Fruit fly (Drosophila melanogaster) whole organism, embryonic: ENCODE measurements around the gene pnt.

Experiments
- BEAF-32 ChIP-seq: fragments of 200-800 bp; sonication (Bioruptor generic); optimal IDR thresholded peaks from 3 replicates; lab custom pipeline; 2017; ENCODE audit warnings: missing biosample characterization, missing genetic modification characterization, mild to moderate bottlenecking, moderate library complexity, missing genetic modification reagents
- Blimp-1 ChIP-seq: fragments of 200-800 bp; sonication (Bioruptor generic); optimal IDR thresholded peaks from 3 replicates; lab custom pipeline; 2018; ENCODE audit warnings: missing biosample characterization, missing genetic modification characterization, mild to moderate bottlenecking, moderate library complexity, missing genetic modification reagents
- CG10366 ChIP-seq: fragments of 200-800 bp; sonication (Bioruptor generic); IDR thresholded peaks from 2 replicates; pipeline ENCODE4 v1.3.6; 2022; ENCODE audit warnings: missing biosample characterization, missing genetic modification characterization
- CG10654 ChIP-seq: fragments of 200-800 bp; sonication (Bioruptor generic); optimal IDR thresholded peaks from 2 replicates; lab custom pipeline; 2016; ENCODE audit warnings: missing biosample characterization, missing genetic modification characterization
- CG11695 ChIP-seq: fragments of 200-800 bp; sonication (Bioruptor generic); IDR thresholded peaks from 3 replicates; pipeline ENCODE4 v1.3.6; 2022; ENCODE audit warnings: missing biosample characterization, missing genetic modification characterization
- CG11696 ChIP-seq: fragments of 200-800 bp; sonication (Bioruptor generic); IDR thresholded peaks from 2 replicates; pipeline ENCODE4 v1.3.6; 2022; ENCODE audit warnings: missing biosample characterization, missing genetic modification characterization
- CG13123 ChIP-seq: fragments of 200-800 bp; sonication (Bioruptor generic); optimal IDR thresholded peaks from 2 replicates; lab custom pipeline; 2016; ENCODE audit warnings: missing biosample characterization, missing genetic modification characterization
- CG1647 ChIP-seq: fragments of 200-800 bp; sonication (Bioruptor generic); optimal IDR thresholded peaks from 3 replicates; lab custom pipeline; 2016; ENCODE audit warnings: missing biosample characterization, missing genetic modification characterization
- CG18262 ChIP-seq: fragments of 200-800 bp; optimal IDR thresholded peaks from 3 replicates; lab custom pipeline; 2019; ENCODE audit warnings: missing biosample characterization, mild to moderate bottlenecking, missing genetic modification characterization, moderate library complexity
- CG2202 ChIP-seq: fragments of 200-800 bp; sonication (Bioruptor generic); optimal IDR thresholded peaks from 2 replicates; lab custom pipeline; 2018; ENCODE audit warnings: missing biosample characterization, mild to moderate bottlenecking, missing genetic modification characterization
- CG30020 ChIP-seq: fragments of 200-800 bp; optimal IDR thresholded peaks from 2 replicates; lab custom pipeline; 2019; ENCODE audit warnings: missing biosample characterization, mild to moderate bottlenecking, missing genetic modification characterization, moderate library complexity
- CG32532 ChIP-seq: fragments of 200-800 bp; sonication (Bioruptor generic); IDR thresholded peaks from 2 replicates; pipeline ENCODE4 v1.3.6; 2022; ENCODE audit warnings: missing biosample characterization, missing genetic modification characterization
- CG3847 ChIP-seq: fragments of 200-800 bp; sonication (Bioruptor generic); IDR thresholded peaks from 2 replicates; pipeline ENCODE4 v1.3.6; 2022; ENCODE audit warnings: missing biosample characterization, missing genetic modification characterization
- CG4854 ChIP-seq: fragments of 200-800 bp; sonication (Bioruptor generic); optimal IDR thresholded peaks from 2 replicates; lab custom pipeline; 2016; ENCODE audit warnings: missing biosample characterization, missing genetic modification characterization, inconsistent platforms
- CG7357 ChIP-seq: fragments of 200-800 bp; sonication (Bioruptor generic); IDR thresholded peaks from 3 replicates; pipeline ENCODE4 v1.3.6; 2022; ENCODE audit warnings: missing biosample characterization, missing genetic modification characterization
- CG7786 ChIP-seq: fragments of 200-800 bp; sonication (Bioruptor generic); optimal IDR thresholded peaks from 2 replicates; lab custom pipeline; 2016; ENCODE audit warnings: missing biosample characterization, missing genetic modification characterization
- CG9817 ChIP-seq: fragments of 200-800 bp; sonication (Bioruptor generic); optimal IDR thresholded peaks from 2 replicates; lab custom pipeline; 2018; ENCODE audit warnings: missing biosample characterization, mild to moderate bottlenecking, missing genetic modification characterization, moderate library complexity
- CkIIα-i1 ChIP-seq: fragments of 200-800 bp; sonication (Bioruptor generic); IDR thresholded peaks from 2 replicates; pipeline ENCODE4 v1.3.6; 2022; ENCODE audit warnings: missing biosample characterization, missing genetic modification characterization
- D ChIP-seq, 2 experiments: fragments of 200-800 bp in 1 of 2; fragments of >200 bp in 1 of 2; sonication (Bioruptor generic) in 1 of 2; optimal IDR thresholded peaks; 2 replicates in 1 of 2; 3 replicates in 1 of 2; lab custom pipeline; 2017; ENCODE audit warnings: mild to moderate bottlenecking in 1 of 2, missing biosample characterization in 1 of 2, missing genetic modification characterization in 1 of 2, missing genetic modification reagents in 1 of 2
- D19A ChIP-seq: fragments of 200-800 bp; optimal IDR thresholded peaks from 3 replicates; lab custom pipeline; 2019; ENCODE audit warnings: missing biosample characterization, mild to moderate bottlenecking, missing genetic modification characterization, moderate library complexity
- Dfd ChIP-seq, 2 experiments: fragments of >200 bp; optimal IDR thresholded peaks; 2 replicates each; lab custom pipeline; 2017; ENCODE audit warnings: missing biosample characterization in 2 of 2, missing genetic modification characterization in 2 of 2
- Drgx ChIP-seq: fragments of 200-800 bp; sonication (Bioruptor generic); IDR thresholded peaks from 2 replicates; pipeline ENCODE4 v1.3.6; 2022; ENCODE audit warnings: missing biosample characterization, missing genetic modification characterization
- Eip74EF ChIP-seq, 2 experiments: fragments of 200-800 bp in 1 of 2; fragments of >200 bp in 1 of 2; sonication (Bioruptor generic) in 1 of 2; optimal IDR thresholded peaks; 2 replicates each; lab custom pipeline; 2017 to 2019; ENCODE audit warnings: missing biosample characterization in 2 of 2, missing genetic modification characterization in 2 of 2, mild to moderate bottlenecking in 1 of 2, moderate library complexity in 1 of 2
- Fer1 ChIP-seq: fragments of 200-800 bp; sonication (Bioruptor generic); optimal IDR thresholded peaks from 2 replicates; lab custom pipeline; 2017; ENCODE audit warnings: missing biosample characterization, mild to moderate bottlenecking, missing genetic modification characterization
- GATAe ChIP-seq: fragments of 200-800 bp; sonication (Bioruptor generic); conservative IDR thresholded peaks from 2 replicates; pipeline ENCODE4 v1.3.6; 2022; ENCODE audit warnings: missing biosample characterization, missing genetic modification characterization
- Gug ChIP-seq: fragments of 200-800 bp; sonication (Bioruptor generic); IDR thresholded peaks from 4 replicates; pipeline ENCODE4 v1.3.6; 2022; ENCODE audit warnings: missing biosample characterization, missing genetic modification characterization
- HmgZ ChIP-seq: fragments of 200-800 bp; sonication (Bioruptor generic); optimal IDR thresholded peaks from 2 replicates; lab custom pipeline; 2018; ENCODE audit warnings: missing biosample characterization, mild to moderate bottlenecking, missing genetic modification characterization
- Jarid2 ChIP-seq: fragments of 200-800 bp; sonication (Bioruptor generic); optimal IDR thresholded peaks from 3 replicates; lab custom pipeline; 2017; ENCODE audit warnings: mild to moderate bottlenecking, missing biosample characterization, missing genetic modification reagents, missing genetic modification characterization
- MESR4 ChIP-seq: fragments of 200-800 bp; sonication (Bioruptor generic); optimal IDR thresholded peaks from 2 replicates; lab custom pipeline; 2018; ENCODE audit warnings: missing biosample characterization, mild to moderate bottlenecking, missing genetic modification characterization, moderate library complexity
- Nf-YA ChIP-seq: fragments of 200-800 bp; sonication (Bioruptor generic); IDR thresholded peaks from 2 replicates; pipeline ENCODE4 v1.3.6; 2022; ENCODE audit warnings: missing biosample characterization, missing genetic modification characterization
- Trl ChIP-seq, 3 experiments: fragments of >200 bp in 2 of 3; fragments of 200-800 bp in 1 of 3; sonication (Bioruptor generic) in 1 of 3; optimal IDR thresholded peaks; 2 replicates in 1 of 3; 3 replicates in 2 of 3; lab custom pipeline; 2016 to 2017; ENCODE audit warnings: missing biosample characterization in 1 of 3, missing genetic modification characterization in 1 of 3
- ash1 ChIP-seq: fragments of 200-800 bp; sonication (Bioruptor generic); optimal IDR thresholded peaks from 2 replicates; lab custom pipeline; 2018; ENCODE audit warnings: missing biosample characterization, mild to moderate bottlenecking, missing genetic modification characterization
- bcd ChIP-seq: fragments of 200-800 bp; sonication (Bioruptor generic); optimal IDR thresholded peaks from 2 replicates; lab custom pipeline; 2017; ENCODE audit warnings: missing biosample characterization, mild to moderate bottlenecking, missing genetic modification characterization
- cas ChIP-seq: fragments of 200-800 bp; sonication (Bioruptor generic); IDR thresholded peaks from 2 replicates; pipeline ENCODE4 v1.3.6; 2022; ENCODE audit warnings: missing biosample characterization, missing genetic modification characterization
- caup ChIP-seq: fragments of 200-800 bp; sonication (Bioruptor generic); optimal IDR thresholded peaks from 3 replicates; lab custom pipeline; 2017; ENCODE audit warnings: missing biosample characterization, mild to moderate bottlenecking, missing genetic modification characterization, moderate library complexity; ENCODE audit not compliant: severe bottlenecking
- croc ChIP-seq: fragments of 200-800 bp; sonication (Bioruptor generic); conservative IDR thresholded peaks from 3 replicates; pipeline ENCODE4 v1.3.6; 2022; ENCODE audit warnings: missing biosample characterization, missing genetic modification characterization
- ewg ChIP-seq: fragments of 200-800 bp; sonication (Bioruptor generic); optimal IDR thresholded peaks from 3 replicates; lab custom pipeline; 2017; ENCODE audit warnings: mild to moderate bottlenecking, missing biosample characterization, missing genetic modification reagents, missing genetic modification characterization
- fd102C ChIP-seq: fragments of 200-800 bp; sonication (Bioruptor generic); optimal IDR thresholded peaks from 2 replicates; lab custom pipeline; 2018; ENCODE audit warnings: missing biosample characterization, mild to moderate bottlenecking, missing genetic modification characterization, moderate library complexity
- ftz-f1 ChIP-seq: fragments of 200-800 bp; sonication (Bioruptor generic); optimal IDR thresholded peaks from 2 replicates; lab custom pipeline; 2016; ENCODE audit warnings: missing biosample characterization, missing genetic modification characterization
- onecut ChIP-seq: fragments of 200-800 bp; sonication (Bioruptor generic); IDR thresholded peaks from 2 replicates; pipeline ENCODE4 v1.3.6; 2022; ENCODE audit warnings: missing biosample characterization, missing genetic modification characterization
- pb ChIP-seq: fragments of 200-800 bp; sonication (Bioruptor generic); optimal IDR thresholded peaks from 3 replicates; lab custom pipeline; 2016; ENCODE audit warnings: missing biosample characterization, missing genetic modification characterization
- pnt ChIP-seq: fragments of 200-800 bp; sonication (Bioruptor generic); optimal IDR thresholded peaks from 3 replicates; lab custom pipeline; 2016; ENCODE audit warnings: missing biosample characterization, missing genetic modification characterization
- sc ChIP-seq, 3 experiments: fragments of >200 bp in 2 of 3; fragments of 200-800 bp in 1 of 3; sonication (Bioruptor generic) in 1 of 3; optimal IDR thresholded peaks; 2 replicates in 2 of 3; 3 replicates in 1 of 3; lab custom pipeline; 2017; ENCODE audit warnings: mild to moderate bottlenecking in 1 of 3, missing biosample characterization in 1 of 3, missing genetic modification characterization in 1 of 3, missing genetic modification reagents in 1 of 3
- sqz ChIP-seq: fragments of 200-800 bp; sonication (Bioruptor generic); optimal IDR thresholded peaks from 3 replicates; lab custom pipeline; 2018; ENCODE audit warnings: missing biosample characterization, mild to moderate bottlenecking, missing genetic modification characterization
- ssp ChIP-seq: fragments of 200-800 bp; sonication (Bioruptor generic); IDR thresholded peaks from 2 replicates; pipeline ENCODE4 v1.3.6; 2022; ENCODE audit warnings: missing biosample characterization, missing genetic modification characterization
- tgo ChIP-seq: fragments of 200-800 bp; sonication (Bioruptor generic); IDR thresholded peaks from 3 replicates; pipeline ENCODE4 v1.3.6; 2022; ENCODE audit warnings: missing biosample characterization, missing genetic modification characterization
- tx ChIP-seq: fragments of 200-800 bp; sonication (Bioruptor generic); optimal IDR thresholded peaks from 2 replicates; lab custom pipeline; 2016; ENCODE audit warnings: missing biosample characterization, missing genetic modification characterization
- yki ChIP-seq: fragments of >200 bp; optimal IDR thresholded peaks from 3 replicates; lab custom pipeline; 2018
- zen ChIP-seq: fragments of 200-800 bp; sonication (Bioruptor generic); optimal IDR thresholded peaks from 3 replicates; lab custom pipeline; 2018; ENCODE audit warnings: missing biosample characterization, mild to moderate bottlenecking, missing genetic modification characterization, moderate library complexity

pnt gene

dm6 chr3R:23358565-23359138, 12.7 kb upstream of the pnt start, which contains the start of gene RpS3 (continued):
- TF ChIP-seq CG7786 (GFP tag; lab: Kevin White, UChicago) (no peak), Dfd (GFP tag; optimal IDR thresholded peaks at IDR 0.05; lab: Kevin White, UChicago) (no peak), ash1 (GFP tag; lab: Kevin White, UChicago) (no peak), CkIIα-i1 (GFP tag; lab: Robert Waterston, UW) (no peak), pnt (no peak), CG7357 (GFP tag; lab: Robert Waterston, UW) (no peak), sc (optimal IDR thresholded peaks at IDR 0.05; lab: Kevin White, UChicago) (no peak), sc (GFP tag; optimal IDR thresholded peaks at IDR 0.05; lab: Kevin White, UChicago) (no peak), ewg (GFP tag; lab: Kevin White, UChicago) (peak; percentile 78), MESR4 (peak; percentile 100), D (optimal IDR thresholded peaks at IDR 0.05; lab: Kevin White, UChicago) (peak; percentile 2), D (GFP tag; optimal IDR thresholded peaks at IDR 0.05; lab: Kevin White, UChicago) (no peak), CG2202 (tag; lab: Kevin White, UChicago) (no peak), HmgZ (tag; lab: Kevin White, UChicago) (no peak), Drgx (no peak), CG4854 (GFP tag; lab: Kevin White, UChicago) (no peak), CG13123 (no peak), CG9817 (tag; lab: Kevin White, UChicago) (no peak), caup (GFP tag; lab: Kevin White, UChicago) (peak; percentile 29), Jarid2 (GFP tag; lab: Kevin White, UChicago) (peak; percentile 33), Fer1 (peak; percentile 63), D19A (peak; percentile 6), fd102C (no peak), CG11695 (GFP tag; lab: Robert Waterston, UW) (peak; percentile 45; the same call in 2 of the 3 replicates), CG30020 (tag; lab: Kevin White, UChicago) (peak; percentile 24), CG32532 (GFP tag; lab: Robert Waterston, UW) (no peak), CG1647 (GFP tag; lab: Kevin White, UChicago) (no peak), BEAF-32 (GFP tag; lab: Kevin White, UChicago) (peak; percentile 37), Nf-YA (GFP tag; lab: Robert Waterston, UW) (no peak), Gug (GFP tag; lab: Robert Waterston, UW) (no peak), bcd (peak; percentile 9), Blimp-1 (GFP tag; lab: Kevin White, UChicago) (no peak), CG3847 (GFP tag; lab: Robert Waterston, UW) (peak; percentile 32; the same call in 1 of the 2 replicates), ftz-f1 (GFP tag; lab: Kevin White, UChicago) (no peak), CG11696 (no peak), tx (no peak), pb (GFP tag; lab: Kevin White, UChicago) (no peak), CG10366 (GFP tag; lab: Robert Waterston, UW) (no peak), Trl (optimal IDR thresholded peaks at IDR 0.05; lab: Kevin White, UChicago) (no peak), Trl (GFP tag; optimal IDR thresholded peaks at IDR 0.05; lab: Kevin White, UChicago) (no peak), sqz (GFP tag; lab: Kevin White, UChicago) (no peak), ssp (no peak), cas (GFP tag; lab: Robert Waterston, UW) (no peak), onecut (GFP tag; lab: Robert Waterston, UW) (no peak), croc (GFP tag; lab: Robert Waterston, UW) (no peak), yki (lab: Kevin White, UChicago) (no peak), tgo (no peak), CG18262 (peak; percentile 16), GATAe (no peak), zen (tag; lab: Kevin White, UChicago) (peak; percentile 29), Eip74EF (GFP tag; optimal IDR thresholded peaks at IDR 0.05; lab: Kevin White, UChicago) (peak in 1 of 2 experiments; percentile 36), CG10654 (GFP tag; lab: Kevin White, UChicago) (no peak)
